Fruit fly (Drosophila melanogaster) whole organism, prepupa: ENCODE measurements around the gene THADA.

Source experiments
- CG10631 ChIP-seq: fragments of 200-800 bp; sonication (Bioruptor generic); optimal IDR thresholded peaks from 2 replicates; lab custom pipeline; 2016; ENCODE audit warnings: missing biosample characterization, missing genetic modification characterization
- CG10669 ChIP-seq: fragments of 200-800 bp; sonication (Bioruptor generic); optimal IDR thresholded peaks from 3 replicates; lab custom pipeline; 2018; ENCODE audit warnings: missing biosample characterization, mild to moderate bottlenecking, missing genetic modification characterization, moderate library complexity
- CG11294 ChIP-seq: fragments of 200-800 bp; sonication (Bioruptor generic); IDR thresholded peaks from 2 replicates; pipeline ENCODE4 v1.3.6; 2022; ENCODE audit warnings: missing biosample characterization, missing genetic modification characterization
- CG11762 ChIP-seq: fragments of 200-800 bp; sonication (Bioruptor generic); optimal IDR thresholded peaks from 3 replicates; lab custom pipeline; 2016; ENCODE audit warnings: missing biosample characterization, missing genetic modification characterization; ENCODE audit not compliant: insufficient read depth
- CG11902 ChIP-seq: fragments of 200-800 bp; sonication (Bioruptor generic); optimal IDR thresholded peaks from 3 replicates; lab custom pipeline; 2016; ENCODE audit warnings: missing biosample characterization, missing genetic modification characterization
- CG15336 ChIP-seq: fragments of 200-800 bp; sonication (Bioruptor generic); IDR thresholded peaks from 2 replicates; pipeline ENCODE4 v1.3.6; 2022; ENCODE audit warnings: missing biosample characterization, missing genetic modification characterization
- CG32006 ChIP-seq: fragments of 200-800 bp; sonication (Bioruptor generic); optimal IDR thresholded peaks from 3 replicates; lab custom pipeline; 2017; ENCODE audit warnings: missing biosample characterization, mild to moderate bottlenecking, missing genetic modification characterization
- CG34406 ChIP-seq: fragments of 200-800 bp; sonication (Bioruptor generic); optimal IDR thresholded peaks from 3 replicates; lab custom pipeline; 2016; ENCODE audit warnings: missing biosample characterization, missing genetic modification characterization
- CG3919 ChIP-seq: fragments of 200-800 bp; sonication (Bioruptor generic); optimal IDR thresholded peaks from 3 replicates; lab custom pipeline; 2016; ENCODE audit warnings: missing biosample characterization, missing genetic modification characterization
- CG4318 ChIP-seq: fragments of 200-800 bp; sonication (Bioruptor generic); optimal IDR thresholded peaks from 3 replicates; lab custom pipeline; 2017; ENCODE audit warnings: missing biosample characterization, mild to moderate bottlenecking, missing genetic modification characterization
- CG6163 ChIP-seq: fragments of 200-800 bp; sonication (Bioruptor generic); IDR thresholded peaks from 3 replicates; pipeline ENCODE4 v1.3.6; 2022; ENCODE audit warnings: missing biosample characterization, missing genetic modification characterization
- CG6276 ChIP-seq: fragments of 200-800 bp; sonication (Bioruptor generic); optimal IDR thresholded peaks from 2 replicates; lab custom pipeline; 2017; ENCODE audit warnings: missing biosample characterization, mild to moderate bottlenecking, missing genetic modification characterization
- CG6808 ChIP-seq: fragments of 200-800 bp; sonication (Bioruptor generic); optimal IDR thresholded peaks from 3 replicates; lab custom pipeline; 2017; ENCODE audit warnings: missing biosample characterization, missing genetic modification characterization, mild to moderate bottlenecking, moderate library complexity, missing genetic modification reagents
- CG6854 ChIP-seq: fragments of 200-800 bp; sonication (Bioruptor generic); optimal IDR thresholded peaks from 2 replicates; lab custom pipeline; 2017; ENCODE audit warnings: missing biosample characterization, mild to moderate bottlenecking, missing genetic modification characterization
- CG7368 ChIP-seq: fragments of 200-800 bp; sonication (Bioruptor generic); optimal IDR thresholded peaks from 3 replicates; lab custom pipeline; 2016; ENCODE audit warnings: missing biosample characterization, missing genetic modification characterization
- CG8119 ChIP-seq: fragments of 200-800 bp; sonication (Bioruptor generic); IDR thresholded peaks from 3 replicates; pipeline ENCODE4 v1.3.6; 2022; ENCODE audit warnings: missing biosample characterization, missing genetic modification characterization
- CG8319 ChIP-seq: fragments of 200-800 bp; sonication (Bioruptor generic); optimal IDR thresholded peaks from 3 replicates; lab custom pipeline; 2016; ENCODE audit warnings: missing biosample characterization, missing genetic modification characterization
- CG8632 ChIP-seq: fragments of 200-800 bp; sonication (Bioruptor generic); optimal IDR thresholded peaks from 3 replicates; lab custom pipeline; 2016; ENCODE audit warnings: missing biosample characterization, missing genetic modification characterization
- CG9139 ChIP-seq: fragments of 200-800 bp; sonication (Bioruptor generic); optimal IDR thresholded peaks from 3 replicates; lab custom pipeline; 2017; ENCODE audit warnings: missing biosample characterization, mild to moderate bottlenecking, missing genetic modification characterization
- Eip75B ChIP-seq: fragments of 200-800 bp; sonication (Bioruptor generic); optimal IDR thresholded peaks from 3 replicates; lab custom pipeline; 2016; ENCODE audit warnings: missing biosample characterization, missing genetic modification characterization
- Eip78C ChIP-seq: fragments of 200-800 bp; sonication (Bioruptor generic); peaks from one replicate; lab custom pipeline; 2016; ENCODE audit warnings: missing biosample characterization, missing genetic modification characterization
- Eip93F ChIP-seq: fragments of 200-800 bp; sonication (Bioruptor generic); optimal IDR thresholded peaks from 2 replicates; lab custom pipeline; 2016; ENCODE audit warnings: missing biosample characterization, mild to moderate bottlenecking, missing genetic modification characterization
- Hr38 ChIP-seq: sonication (Bioruptor generic); optimal IDR thresholded peaks from 2 replicates; lab custom pipeline; 2016; ENCODE audit warnings: missing biosample characterization, missing genetic modification characterization
- Hr39 ChIP-seq: fragments of 200-800 bp; sonication (Bioruptor generic); optimal IDR thresholded peaks from 2 replicates; lab custom pipeline; 2016; ENCODE audit warnings: missing biosample characterization, missing genetic modification characterization
- Hr4 ChIP-seq: fragments of 200-800 bp; sonication (Bioruptor generic); optimal IDR thresholded peaks from 3 replicates; lab custom pipeline; 2016; ENCODE audit warnings: missing biosample characterization, missing genetic modification characterization
- Lpt ChIP-seq: fragments of 200-800 bp; sonication (Bioruptor generic); optimal IDR thresholded peaks from 3 replicates; lab custom pipeline; 2016; ENCODE audit warnings: missing biosample characterization, missing genetic modification characterization
- Met ChIP-seq: fragments of 200-800 bp; sonication (Bioruptor generic); optimal IDR thresholded peaks from 3 replicates; lab custom pipeline; 2016; ENCODE audit warnings: missing biosample characterization, missing genetic modification characterization
- OdsH ChIP-seq: fragments of 200-800 bp; sonication (Bioruptor generic); optimal IDR thresholded peaks from 3 replicates; lab custom pipeline; 2016; ENCODE audit warnings: missing biosample characterization, missing genetic modification characterization
- Sox15 ChIP-seq: fragments of 200-800 bp; sonication (Bioruptor generic); optimal IDR thresholded peaks from 3 replicates; lab custom pipeline; 2016; ENCODE audit warnings: missing biosample characterization, missing genetic modification characterization
- achi ChIP-seq: fragments of 200-800 bp; sonication (Bioruptor generic); optimal IDR thresholded peaks from 3 replicates; lab custom pipeline; 2016; ENCODE audit warnings: missing biosample characterization, missing genetic modification characterization
- acj6 ChIP-seq: fragments of 200-800 bp; sonication (Bioruptor generic); optimal IDR thresholded peaks from 3 replicates; lab custom pipeline; 2016; ENCODE audit warnings: missing biosample characterization, missing genetic modification characterization
- cyc ChIP-seq: fragments of 200-800 bp; sonication (Bioruptor generic); optimal IDR thresholded peaks from 3 replicates; lab custom pipeline; 2016; ENCODE audit warnings: missing biosample characterization, missing genetic modification characterization
- dsx ChIP-seq: fragments of 200-800 bp; optimal IDR thresholded peaks from 3 replicates; lab custom pipeline; 2019; ENCODE audit warnings: missing biosample characterization, mild to moderate bottlenecking, missing genetic modification characterization, moderate library complexity; ENCODE audit not compliant: poor library complexity, severe bottlenecking
- eg ChIP-seq: fragments of 200-800 bp; sonication (Bioruptor generic); IDR thresholded peaks from 3 replicates; pipeline ENCODE4 v1.3.6; 2022; ENCODE audit warnings: missing biosample characterization, missing genetic modification characterization
- fd59A ChIP-seq: fragments of 200-800 bp; sonication (Bioruptor generic); optimal IDR thresholded peaks from 2 replicates; lab custom pipeline; 2017; ENCODE audit warnings: missing biosample characterization, mild to moderate bottlenecking, missing genetic modification characterization, missing genetic modification reagents
- fd85E ChIP-seq: fragments of 200-800 bp; sonication (Bioruptor generic); optimal IDR thresholded peaks from 3 replicates; lab custom pipeline; 2016; ENCODE audit warnings: missing biosample characterization, missing genetic modification characterization
- fkh ChIP-seq: fragments of 200-800 bp; sonication (Bioruptor generic); optimal IDR thresholded peaks from 3 replicates; lab custom pipeline; 2017; ENCODE audit warnings: missing biosample characterization, mild to moderate bottlenecking, missing genetic modification characterization, moderate library complexity
- net ChIP-seq: fragments of 200-800 bp; sonication (Bioruptor generic); optimal IDR thresholded peaks from 3 replicates; lab custom pipeline; 2016; ENCODE audit warnings: missing biosample characterization, missing genetic modification characterization
- pdm3 ChIP-seq: fragments of 200-800 bp; sonication (Bioruptor generic); optimal IDR thresholded peaks from 3 replicates; lab custom pipeline; 2016; ENCODE audit warnings: missing biosample characterization, missing genetic modification characterization
- salr ChIP-seq, 2 experiments: fragments of 200-800 bp; sonication (Bioruptor generic); optimal IDR thresholded peaks; 3 replicates each; lab custom pipeline; 2016 to 2018; ENCODE audit warnings: missing biosample characterization in 2 of 2, missing genetic modification characterization in 2 of 2, mild to moderate bottlenecking in 1 of 2
- spab ChIP-seq: fragments of 200-800 bp; sonication (Bioruptor generic); optimal IDR thresholded peaks from 2 replicates; lab custom pipeline; 2017; ENCODE audit warnings: missing biosample characterization, mild to moderate bottlenecking, missing genetic modification characterization, missing genetic modification reagents
- svp ChIP-seq: fragments of 200-800 bp; sonication (Bioruptor generic); peaks from one replicate; lab custom pipeline; 2016; ENCODE audit warnings: missing biosample characterization, missing genetic modification characterization
- topi ChIP-seq: fragments of 200-800 bp; sonication (Bioruptor generic); optimal IDR thresholded peaks from 3 replicates; lab custom pipeline; 2016; ENCODE audit warnings: missing biosample characterization, missing genetic modification characterization
- vri ChIP-seq: fragments of 200-800 bp; sonication (Bioruptor generic); optimal IDR thresholded peaks from 3 replicates; lab custom pipeline; 2016; ENCODE audit warnings: missing biosample characterization, mild to moderate bottlenecking, missing genetic modification characterization

Gene THADA

dm6 chrX:19886936-19887934 is 21.9 kb upstream of the THADA start (continued):
- peak; percentile 83 for TF ChIP-seq CG6163
- TF ChIP-seq CG4318 (GFP tag; lab: Kevin White, UChicago), result no peak
- peak; percentile 65 for TF ChIP-seq CG3919 (GFP tag; lab: Kevin White, UChicago)
- peak; percentile 42 for TF ChIP-seq pdm3 (GFP tag; lab: Kevin White, UChicago)
- peak; percentile 20 for TF ChIP-seq CG8632
- TF ChIP-seq CG11902, result no peak
- peak; percentile 67 for TF ChIP-seq CG32006 (GFP tag; lab: Kevin White, UChicago)
- peak; percentile 18 for TF ChIP-seq fd59A
- TF ChIP-seq salr (GFP tag; optimal IDR thresholded peaks at IDR 0.05; lab: Kevin White, UChicago), result peak; percentile 13 to 64
- peak; percentile 76 for TF ChIP-seq CG6276 (GFP tag; lab: Kevin White, UChicago)
- no peak for TF ChIP-seq fd85E (GFP tag; lab: Kevin White, UChicago)
- TF ChIP-seq net (GFP tag; lab: Kevin White, UChicago), result peak; percentile 71
- TF ChIP-seq svp (GFP tag; lab: Kevin White, UChicago), result peak; percentile 73
- no peak for TF ChIP-seq Hr38 (GFP tag; lab: Kevin White, UChicago)
- no peak for TF ChIP-seq CG7368 (GFP tag; lab: Kevin White, UChicago)
- TF ChIP-seq Hr39 (GFP tag; lab: Kevin White, UChicago), result no peak
- peak; percentile 15 for TF ChIP-seq CG10631
- peak; percentile 68 for TF ChIP-seq CG6854 (GFP tag; lab: Kevin White, UChicago)
- TF ChIP-seq spab (GFP tag; lab: Kevin White, UChicago), result peak; percentile 51
- TF ChIP-seq CG8119 (GFP tag; lab: Robert Waterston, UW), result peak; percentile 69
- TF ChIP-seq Eip93F (GFP tag; lab: Kevin White, UChicago), result peak; percentile 40
- no peak for TF ChIP-seq Sox15 (GFP tag; lab: Kevin White, UChicago)
- no peak for TF ChIP-seq CG8319 (GFP tag; lab: Kevin White, UChicago)
- TF ChIP-seq OdsH (GFP tag; lab: Kevin White, UChicago), result peak; percentile 17

- TF ChIP-seq Lpt (GFP tag; lab: Kevin White, UChicago) (no peak), CG32006 (GFP tag; lab: Kevin White, UChicago) (peak; percentile 24), CG34406 (GFP tag; lab: Kevin White, UChicago) (no peak), CG6854 (GFP tag; lab: Kevin White, UChicago) (no peak), Eip93F (GFP tag; lab: Kevin White, UChicago) (no peak), Hr4 (peak; percentile 3), cyc (GFP tag; lab: Kevin White, UChicago) (no peak), salr (GFP tag; optimal IDR thresholded peaks at IDR 0.05; lab: Kevin White, UChicago) (no peak)
Measured at dm6 chrX:19886515-19886914, 21.2 kb upstream of the THADA start.

dm6 chrX:19884204-19884603 is 18.9 kb upstream of the THADA start:
- TF ChIP-seq CG6808 (GFP tag; lab: Kevin White, UChicago), result peak; percentile 25
- no peak for TF ChIP-seq vri (GFP tag; lab: Kevin White, UChicago)
- TF ChIP-seq Hr4, result peak; percentile 26
- TF ChIP-seq Met (GFP tag; lab: Kevin White, UChicago), result peak; percentile 0
- TF ChIP-seq Eip78C (GFP tag; lab: Kevin White, UChicago), result peak; percentile 21
- peak; percentile 7 for TF ChIP-seq topi
- TF ChIP-seq OdsH (GFP tag; lab: Kevin White, UChicago), result peak; percentile 32
- peak; percentile 20 for TF ChIP-seq CG10669 (GFP tag; lab: Kevin White, UChicago)
- TF ChIP-seq CG15336, result no peak
- TF ChIP-seq Eip75B (GFP tag; lab: Kevin White, UChicago), result no peak
- no peak for TF ChIP-seq CG11294 (GFP tag; lab: Robert Waterston, UW)
- TF ChIP-seq CG8632, result no peak
- no peak for TF ChIP-seq Lpt (GFP tag; lab: Kevin White, UChicago)
- peak; percentile 18 for TF ChIP-seq CG3919 (GFP tag; lab: Kevin White, UChicago)
- no peak for TF ChIP-seq svp (GFP tag; lab: Kevin White, UChicago)
- no peak for TF ChIP-seq fkh
- no peak for TF ChIP-seq CG9139 (GFP tag; lab: Kevin White, UChicago)
- peak; percentile 69 for TF ChIP-seq CG32006 (GFP tag; lab: Kevin White, UChicago)
- TF ChIP-seq CG8119 (GFP tag; lab: Robert Waterston, UW), result no peak
- no peak for TF ChIP-seq CG6163
- TF ChIP-seq CG11762 (GFP tag; lab: Kevin White, UChicago), result no peak
- peak in 1 of 2 experiments; percentile 9 for TF ChIP-seq salr (GFP tag; optimal IDR thresholded peaks at IDR 0.05; lab: Kevin White, UChicago)
- no peak for TF ChIP-seq eg (GFP tag; lab: Robert Waterston, UW)
- TF ChIP-seq CG34406 (GFP tag; lab: Kevin White, UChicago), result peak; percentile 14
- TF ChIP-seq fd85E (GFP tag; lab: Kevin White, UChicago), result no peak
- no peak for TF ChIP-seq dsx
- TF ChIP-seq CG10631, result peak; percentile 8
- TF ChIP-seq achi (GFP tag; lab: Kevin White, UChicago), result peak; percentile 30
- peak; percentile 21 for TF ChIP-seq acj6 (GFP tag; lab: Kevin White, UChicago)
